Worm (Caenorhabditis elegans): ENCODE results near the gene F46C8.3.
A peak's percentile ranks its signal among the peaks of the same experiment; 100 is the strongest.

Gene F46C8.3

DNA sequence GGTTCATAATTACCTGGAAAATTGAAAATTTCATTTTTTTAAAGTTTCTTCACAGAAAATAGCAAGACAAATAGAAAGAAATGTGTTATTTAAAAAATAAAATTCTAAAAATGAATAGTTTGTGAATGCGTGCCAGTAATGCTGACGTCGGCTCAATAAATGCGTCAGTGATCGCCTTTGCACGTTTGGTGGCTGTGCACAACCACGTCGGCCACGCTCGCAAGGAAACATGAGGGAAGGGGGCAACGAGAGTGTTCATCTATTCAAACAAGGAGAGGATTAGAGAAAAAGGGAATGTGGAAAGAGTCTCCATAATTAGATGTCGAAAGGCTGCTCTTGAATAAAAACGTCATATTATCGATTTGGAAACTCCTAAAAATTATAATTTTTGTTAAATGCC is 24.4 kb upstream of the F46C8.3 start, which contains the start of gene uggt-1:
uggt-1 (minus strand) TSS at position 13 of the 400 bp plus-strand sequence.
- TF ChIP-seq elt-3 (tag; optimal IDR thresholded peaks at IDR 0.05): no peak
- TF ChIP-seq nhr-23 (tag; optimal IDR thresholded peaks at IDR 0.05): peak; percentile 91
- peak; percentile 85 for TF ChIP-seq lin-15B (tag; optimal IDR thresholded peaks at IDR 0.05)
- TF ChIP-seq R02D3.7 (tag; optimal IDR thresholded peaks at IDR 0.05): peak; percentile 56
- TF ChIP-seq nfya-1 (tag; optimal IDR thresholded peaks at IDR 0.05; ENCODE audit: insufficient read depth): peak; percentile 92
- peak; percentile 81 for TF ChIP-seq elt-2 (tag; optimal IDR thresholded peaks at IDR 0.05)
- TF ChIP-seq ztf-4 (tag; optimal IDR thresholded peaks at IDR 0.05): no peak
- no peak for TF ChIP-seq daf-12 (tag; optimal IDR thresholded peaks at IDR 0.05)
- peak; percentile 74 for TF ChIP-seq nhr-43 (tag; optimal IDR thresholded peaks at IDR 0.05; ENCODE audit: poor library complexity, severe bottlenecking)
- no peak for TF ChIP-seq egl-27 (tag; optimal IDR thresholded peaks at IDR 0.05)
- no peak for TF ChIP-seq unc-62 (GFP tag; optimal IDR thresholded peaks at IDR 0.05)
- peak; percentile 39 for TF ChIP-seq jun-1 (tag; optimal IDR thresholded peaks at IDR 0.05)
- no peak for TF ChIP-seq sea-2 (GFP tag; optimal IDR thresholded peaks at IDR 0.05)
- no peak for TF ChIP-seq ztf-11 (tag; optimal IDR thresholded peaks at IDR 0.05)
- peak; percentile 87 for TF ChIP-seq hmg-11 (tag; optimal IDR thresholded peaks at IDR 0.05)
- TF ChIP-seq elt-1 (tag; optimal IDR thresholded peaks at IDR 0.05): peak; percentile 45
- TF ChIP-seq nhr-237 (tag; optimal IDR thresholded peaks at IDR 0.05): no peak
- peak; percentile 59 for TF ChIP-seq pqm-1 (tag; optimal IDR thresholded peaks at IDR 0.05)
- TF ChIP-seq mml-1 (tag; optimal IDR thresholded peaks at IDR 0.05): no peak
- peak; percentile 92 for TF ChIP-seq ceh-28 (tag; optimal IDR thresholded peaks at IDR 0.05)
- no peak for TF ChIP-seq nhr-76 (tag; optimal IDR thresholded peaks at IDR 0.05)
- peak; percentile 71 for TF ChIP-seq mdl-1 (tag; optimal IDR thresholded peaks at IDR 0.05)
- TF ChIP-seq eor-1 (tag; optimal IDR thresholded peaks at IDR 0.05): no peak
- peak; percentile 86 for TF ChIP-seq ceh-82 (tag; optimal IDR thresholded peaks at IDR 0.05)
- TF ChIP-seq fos-1 (tag; optimal IDR thresholded peaks at IDR 0.05): peak; percentile 60
- TF ChIP-seq zag-1 (tag; optimal IDR thresholded peaks at IDR 0.05): no peak
- no peak for TF ChIP-seq ceh-16 (tag; optimal IDR thresholded peaks at IDR 0.05)
- TF ChIP-seq fkh-10 (GFP tag; optimal IDR thresholded peaks at IDR 0.05): peak; percentile 81
- no peak for TF ChIP-seq nhr-12 (tag; optimal IDR thresholded peaks at IDR 0.05)
- TF ChIP-seq nhr-77 (tag; optimal IDR thresholded peaks at IDR 0.05): peak; percentile 43
- TF ChIP-seq nhr-11 (tag; optimal IDR thresholded peaks at IDR 0.05): peak; percentile 51
- TF ChIP-seq skn-1 (tag; optimal IDR thresholded peaks at IDR 0.05): peak; percentile 72
- TF ChIP-seq egl-5 (tag; optimal IDR thresholded peaks at IDR 0.05): peak; percentile 40
- no peak for TF ChIP-seq nhr-28 (tag; optimal IDR thresholded peaks at IDR 0.05)
- no peak for TF ChIP-seq ZK546.5 (tag; optimal IDR thresholded peaks at IDR 0.05)
- peak; percentile 92 for TF ChIP-seq pha-4 (tag; optimal IDR thresholded peaks at IDR 0.05)
- no peak for TF ChIP-seq aly-2 (tag; optimal IDR thresholded peaks at IDR 0.05)
- TF ChIP-seq tbx-2 (tag; optimal IDR thresholded peaks at IDR 0.05): peak; percentile 83
- peak; percentile 63 for TF ChIP-seq nhr-25 (tag; optimal IDR thresholded peaks at IDR 0.05)
- TF ChIP-seq ama-1 (optimal IDR thresholded peaks at IDR 0.05): no peak
- no peak for TF ChIP-seq nhr-67 (tag; optimal IDR thresholded peaks at IDR 0.05)
- no peak for TF ChIP-seq fkh-2 (tag; optimal IDR thresholded peaks at IDR 0.05)
- TF ChIP-seq ceh-9 (tag; optimal IDR thresholded peaks at IDR 0.05): no peak
- no peak for TF ChIP-seq unc-39 (tag; optimal IDR thresholded peaks at IDR 0.05)
- peak; percentile 80 for TF ChIP-seq lsy-12 (tag; optimal IDR thresholded peaks at IDR 0.05)
- peak; percentile 90 for TF ChIP-seq lin-39 (tag; optimal IDR thresholded peaks at IDR 0.05)
- TF ChIP-seq snpc-4 (tag; optimal IDR thresholded peaks at IDR 0.05): peak; percentile 93

DNA sequence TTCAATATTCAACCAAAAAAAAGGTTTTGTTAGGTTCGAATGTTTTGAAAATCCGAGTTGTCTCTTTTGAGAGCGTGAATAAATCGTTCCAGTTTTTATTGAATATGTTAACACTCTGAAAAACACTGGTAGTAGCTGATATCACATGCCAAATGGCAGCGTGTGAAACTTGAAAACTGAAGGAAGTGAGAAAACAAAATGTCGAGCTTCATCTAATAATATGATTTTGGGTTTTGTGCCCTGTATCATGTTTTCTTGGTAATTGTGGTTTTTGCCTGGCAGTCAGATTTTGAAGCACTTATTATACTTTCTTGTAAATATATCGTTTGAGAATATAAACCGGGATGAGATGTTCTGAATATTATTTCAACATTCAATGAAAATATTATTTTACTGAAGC is 22.6 kb upstream of the F46C8.3 start, which contains the start of gene F48E3.6:
F48E3.6 (minus strand) TSS at position 101 of the 400 bp plus-strand sequence.
- TF ChIP-seq nhr-43 (tag; optimal IDR thresholded peaks at IDR 0.05; ENCODE audit: poor library complexity, severe bottlenecking) (no peak), daf-12 (tag; optimal IDR thresholded peaks at IDR 0.05) (no peak), ceh-28 (tag; optimal IDR thresholded peaks at IDR 0.05) (no peak), lsy-12 (tag; optimal IDR thresholded peaks at IDR 0.05) (no peak), nhr-77 (tag; optimal IDR thresholded peaks at IDR 0.05) (no peak), nhr-25 (tag; optimal IDR thresholded peaks at IDR 0.05) (no peak)

Data from whole organism, L3 larva.